Fruit fly (Drosophila melanogaster) whole organism, prepupa: ENCODE results near the gene NTPase.

Source experiments
- Blimp-1 ChIP-seq: fragments of 200-800 bp; sonication (Bioruptor generic); optimal IDR thresholded peaks from 3 replicates; lab custom pipeline; 2017; ENCODE audit warnings: missing biosample characterization, missing genetic modification characterization, mild to moderate bottlenecking, moderate library complexity, missing genetic modification reagents
- CG10669 ChIP-seq: fragments of 200-800 bp; sonication (Bioruptor generic); optimal IDR thresholded peaks from 3 replicates; lab custom pipeline; 2018; ENCODE audit warnings: missing biosample characterization, mild to moderate bottlenecking, missing genetic modification characterization, moderate library complexity
- CG11294 ChIP-seq: fragments of 200-800 bp; sonication (Bioruptor generic); IDR thresholded peaks from 2 replicates; pipeline ENCODE4 v1.3.6; 2022; ENCODE audit warnings: missing biosample characterization, missing genetic modification characterization
- CG11762 ChIP-seq: fragments of 200-800 bp; sonication (Bioruptor generic); optimal IDR thresholded peaks from 3 replicates; lab custom pipeline; 2016; ENCODE audit warnings: missing biosample characterization, missing genetic modification characterization; ENCODE audit not compliant: insufficient read depth
- CG11902 ChIP-seq: fragments of 200-800 bp; sonication (Bioruptor generic); optimal IDR thresholded peaks from 3 replicates; lab custom pipeline; 2016; ENCODE audit warnings: missing biosample characterization, missing genetic modification characterization
- CG15336 ChIP-seq: fragments of 200-800 bp; sonication (Bioruptor generic); IDR thresholded peaks from 2 replicates; pipeline ENCODE4 v1.3.6; 2022; ENCODE audit warnings: missing biosample characterization, missing genetic modification characterization
- CG1621 ChIP-seq: fragments of 200-800 bp; sonication (Bioruptor generic); optimal IDR thresholded peaks from 3 replicates; lab custom pipeline; 2018; ENCODE audit warnings: missing biosample characterization, mild to moderate bottlenecking, missing genetic modification characterization
- CG16779 ChIP-seq: fragments of 200-800 bp; sonication (Bioruptor generic); optimal IDR thresholded peaks from 3 replicates; lab custom pipeline; 2017; ENCODE audit warnings: missing biosample characterization, mild to moderate bottlenecking, missing genetic modification characterization
- CG31627 ChIP-seq: fragments of 200-800 bp; sonication (Bioruptor generic); optimal IDR thresholded peaks from 3 replicates; lab custom pipeline; 2016; ENCODE audit warnings: missing biosample characterization, missing genetic modification characterization
- CG3919 ChIP-seq: fragments of 200-800 bp; sonication (Bioruptor generic); optimal IDR thresholded peaks from 3 replicates; lab custom pipeline; 2016; ENCODE audit warnings: missing biosample characterization, missing genetic modification characterization
- CG4318 ChIP-seq: fragments of 200-800 bp; sonication (Bioruptor generic); optimal IDR thresholded peaks from 3 replicates; lab custom pipeline; 2017; ENCODE audit warnings: missing biosample characterization, mild to moderate bottlenecking, missing genetic modification characterization
- CG6163 ChIP-seq: fragments of 200-800 bp; sonication (Bioruptor generic); IDR thresholded peaks from 3 replicates; pipeline ENCODE4 v1.3.6; 2022; ENCODE audit warnings: missing biosample characterization, missing genetic modification characterization
- CG6276 ChIP-seq: fragments of 200-800 bp; sonication (Bioruptor generic); optimal IDR thresholded peaks from 2 replicates; lab custom pipeline; 2017; ENCODE audit warnings: missing biosample characterization, mild to moderate bottlenecking, missing genetic modification characterization
- CG6808 ChIP-seq: fragments of 200-800 bp; sonication (Bioruptor generic); optimal IDR thresholded peaks from 3 replicates; lab custom pipeline; 2017; ENCODE audit warnings: missing biosample characterization, missing genetic modification characterization, mild to moderate bottlenecking, moderate library complexity, missing genetic modification reagents
- CG6854 ChIP-seq: fragments of 200-800 bp; sonication (Bioruptor generic); optimal IDR thresholded peaks from 2 replicates; lab custom pipeline; 2017; ENCODE audit warnings: missing biosample characterization, mild to moderate bottlenecking, missing genetic modification characterization
- CG7368 ChIP-seq: fragments of 200-800 bp; sonication (Bioruptor generic); optimal IDR thresholded peaks from 3 replicates; lab custom pipeline; 2016; ENCODE audit warnings: missing biosample characterization, missing genetic modification characterization
- CG8119 ChIP-seq: fragments of 200-800 bp; sonication (Bioruptor generic); IDR thresholded peaks from 3 replicates; pipeline ENCODE4 v1.3.6; 2022; ENCODE audit warnings: missing biosample characterization, missing genetic modification characterization
- CG8319 ChIP-seq: fragments of 200-800 bp; sonication (Bioruptor generic); optimal IDR thresholded peaks from 3 replicates; lab custom pipeline; 2016; ENCODE audit warnings: missing biosample characterization, missing genetic modification characterization
- CG8632 ChIP-seq: fragments of 200-800 bp; sonication (Bioruptor generic); optimal IDR thresholded peaks from 3 replicates; lab custom pipeline; 2016; ENCODE audit warnings: missing biosample characterization, missing genetic modification characterization
- CG9139 ChIP-seq: fragments of 200-800 bp; sonication (Bioruptor generic); optimal IDR thresholded peaks from 3 replicates; lab custom pipeline; 2017; ENCODE audit warnings: missing biosample characterization, mild to moderate bottlenecking, missing genetic modification characterization
- Eip75B ChIP-seq: fragments of 200-800 bp; sonication (Bioruptor generic); optimal IDR thresholded peaks from 3 replicates; lab custom pipeline; 2016; ENCODE audit warnings: missing biosample characterization, missing genetic modification characterization
- Eip78C ChIP-seq: fragments of 200-800 bp; sonication (Bioruptor generic); peaks from one replicate; lab custom pipeline; 2016; ENCODE audit warnings: missing biosample characterization, missing genetic modification characterization
- Ets21C ChIP-seq: fragments of 200-800 bp; sonication (Bioruptor generic); optimal IDR thresholded peaks from 3 replicates; lab custom pipeline; 2016; ENCODE audit warnings: missing biosample characterization, missing genetic modification characterization
- Ets96B ChIP-seq: fragments of 200-800 bp; optimal IDR thresholded peaks from 2 replicates; lab custom pipeline; 2019; ENCODE audit warnings: missing biosample characterization, mild to moderate bottlenecking, missing genetic modification characterization, moderate library complexity
- Gug ChIP-seq: fragments of 200-800 bp; sonication (Bioruptor generic); IDR thresholded peaks from 2 replicates; pipeline ENCODE4 v1.3.6; 2022; ENCODE audit warnings: missing biosample characterization, missing genetic modification characterization
- Hr38 ChIP-seq: sonication (Bioruptor generic); optimal IDR thresholded peaks from 2 replicates; lab custom pipeline; 2016; ENCODE audit warnings: missing biosample characterization, missing genetic modification characterization
- Hr39 ChIP-seq: fragments of 200-800 bp; sonication (Bioruptor generic); optimal IDR thresholded peaks from 2 replicates; lab custom pipeline; 2016; ENCODE audit warnings: missing biosample characterization, missing genetic modification characterization
- Hr4 ChIP-seq: fragments of 200-800 bp; sonication (Bioruptor generic); optimal IDR thresholded peaks from 3 replicates; lab custom pipeline; 2016; ENCODE audit warnings: missing biosample characterization, missing genetic modification characterization
- Lpt ChIP-seq: fragments of 200-800 bp; sonication (Bioruptor generic); optimal IDR thresholded peaks from 3 replicates; lab custom pipeline; 2016; ENCODE audit warnings: missing biosample characterization, missing genetic modification characterization
- Met ChIP-seq: fragments of 200-800 bp; sonication (Bioruptor generic); optimal IDR thresholded peaks from 3 replicates; lab custom pipeline; 2016; ENCODE audit warnings: missing biosample characterization, missing genetic modification characterization
- OdsH ChIP-seq: fragments of 200-800 bp; sonication (Bioruptor generic); optimal IDR thresholded peaks from 3 replicates; lab custom pipeline; 2016; ENCODE audit warnings: missing biosample characterization, missing genetic modification characterization
- Sox102F ChIP-seq: fragments of 200-800 bp; sonication (Bioruptor generic); optimal IDR thresholded peaks from 2 replicates; lab custom pipeline; 2016; ENCODE audit warnings: missing biosample characterization, mild to moderate bottlenecking, missing genetic modification characterization
- Sox14 ChIP-seq: fragments of 200-800 bp; sonication (Bioruptor generic); optimal IDR thresholded peaks from 3 replicates; lab custom pipeline; 2016; ENCODE audit warnings: missing biosample characterization, missing genetic modification characterization
- Sox15 ChIP-seq: fragments of 200-800 bp; sonication (Bioruptor generic); optimal IDR thresholded peaks from 3 replicates; lab custom pipeline; 2016; ENCODE audit warnings: missing biosample characterization, missing genetic modification characterization
- achi ChIP-seq: fragments of 200-800 bp; sonication (Bioruptor generic); optimal IDR thresholded peaks from 3 replicates; lab custom pipeline; 2016; ENCODE audit warnings: missing biosample characterization, missing genetic modification characterization
- esn ChIP-seq: fragments of 200-800 bp; sonication (Bioruptor generic); optimal IDR thresholded peaks from 2 replicates; lab custom pipeline; 2016; ENCODE audit warnings: missing biosample characterization, mild to moderate bottlenecking, missing genetic modification characterization, moderate library complexity
- fd59A ChIP-seq: fragments of 200-800 bp; sonication (Bioruptor generic); optimal IDR thresholded peaks from 2 replicates; lab custom pipeline; 2017; ENCODE audit warnings: missing biosample characterization, mild to moderate bottlenecking, missing genetic modification characterization, missing genetic modification reagents
- fd85E ChIP-seq: fragments of 200-800 bp; sonication (Bioruptor generic); optimal IDR thresholded peaks from 3 replicates; lab custom pipeline; 2016; ENCODE audit warnings: missing biosample characterization, missing genetic modification characterization
- fkh ChIP-seq: fragments of 200-800 bp; sonication (Bioruptor generic); optimal IDR thresholded peaks from 3 replicates; lab custom pipeline; 2017; ENCODE audit warnings: missing biosample characterization, mild to moderate bottlenecking, missing genetic modification characterization, moderate library complexity
- lz ChIP-seq: fragments of 200-800 bp; sonication (Bioruptor generic); optimal IDR thresholded peaks from 3 replicates; lab custom pipeline; 2016; ENCODE audit warnings: missing biosample characterization, missing genetic modification characterization
- net ChIP-seq: fragments of 200-800 bp; sonication (Bioruptor generic); optimal IDR thresholded peaks from 3 replicates; lab custom pipeline; 2016; ENCODE audit warnings: missing biosample characterization, missing genetic modification characterization
- salr ChIP-seq, 2 experiments: fragments of 200-800 bp; sonication (Bioruptor generic); optimal IDR thresholded peaks; 3 replicates each; lab custom pipeline; 2016 to 2018; ENCODE audit warnings: missing biosample characterization in 2 of 2, missing genetic modification characterization in 2 of 2, mild to moderate bottlenecking in 1 of 2
- spab ChIP-seq: fragments of 200-800 bp; sonication (Bioruptor generic); optimal IDR thresholded peaks from 2 replicates; lab custom pipeline; 2017; ENCODE audit warnings: missing biosample characterization, mild to moderate bottlenecking, missing genetic modification characterization, missing genetic modification reagents
- ss ChIP-seq, 2 experiments: fragments of 200-800 bp; sonication (Bioruptor generic); optimal IDR thresholded peaks; 2 replicates in 1 of 2; 3 replicates in 1 of 2; lab custom pipeline; 2017 to 2018; ENCODE audit warnings: mild to moderate bottlenecking in 2 of 2, missing biosample characterization in 2 of 2, missing genetic modification characterization in 2 of 2, moderate library complexity in 1 of 2
- vri ChIP-seq: fragments of 200-800 bp; sonication (Bioruptor generic); optimal IDR thresholded peaks from 3 replicates; lab custom pipeline; 2016; ENCODE audit warnings: missing biosample characterization, mild to moderate bottlenecking, missing genetic modification characterization

NTPase gene

dm6 chr2L:2856960-2857584, 28.6 kb downstream of the NTPase start, which contains the start of gene CG2991 (continued):
- TF ChIP-seq achi (no peak), CG11294 (no peak), Gug (no peak), CG1621 (tag; lab: Kevin White, UChicago) (no peak), Hr38 (no peak), OdsH (GFP tag; lab: Kevin White, UChicago) (no peak), Eip78C (GFP tag; lab: Kevin White, UChicago) (peak; percentile 73), fkh (GFP tag; lab: Kevin White, UChicago) (no peak), fd59A (GFP tag; lab: Kevin White, UChicago) (no peak), CG3919 (peak; percentile 2), CG9139 (GFP tag; lab: Kevin White, UChicago) (no peak), CG15336 (peak; percentile 12; the same call in 1 of the 2 replicates), salr (GFP tag; optimal IDR thresholded peaks at IDR 0.05; lab: Kevin White, UChicago) (no peak)

dm6 chr2L:2855773-2856615, 29.7 kb downstream of the NTPase start, which contains the start of the genes CG3104 and RpS21:
Gene CG3104 (minus strand): TSS chr2L:2855778.
Gene RpS21 (plus strand): TSS chr2L:2856070.
- TF ChIP-seq CG10669 (GFP tag; lab: Kevin White, UChicago) (peak; percentile 58), CG8632 (GFP tag; lab: Kevin White, UChicago) (peak; percentile 52), Ets96B (peak; percentile 47), lz (GFP tag; lab: Kevin White, UChicago) (peak; percentile 78), CG7368 (GFP tag; lab: Kevin White, UChicago) (peak; percentile 64), CG15336 (no peak), fkh (GFP tag; lab: Kevin White, UChicago) (peak; percentile 73), net (peak; percentile 71), CG6163 (GFP tag; lab: Robert Waterston, UW) (peak; percentile 89), Ets21C (GFP tag; lab: Kevin White, UChicago) (peak; percentile 11), CG1621 (tag; lab: Kevin White, UChicago) (peak; percentile 51), vri (GFP tag; lab: Kevin White, UChicago) (peak; percentile 63), ss (GFP tag; optimal IDR thresholded peaks at IDR 0.05; lab: Kevin White, UChicago) (peak; percentile 68 to 77), CG3919 (peak; percentile 81), fd59A (GFP tag; lab: Kevin White, UChicago) (peak; percentile 50), CG6276 (GFP tag; lab: Kevin White, UChicago) (peak; percentile 4), esn (GFP tag; lab: Kevin White, UChicago) (peak; percentile 76), CG4318 (GFP tag; lab: Kevin White, UChicago) (peak; percentile 13), Sox14 (GFP tag; lab: Kevin White, UChicago) (peak; percentile 60), Lpt (GFP tag; lab: Kevin White, UChicago) (peak; percentile 46), salr (GFP tag; optimal IDR thresholded peaks at IDR 0.05; lab: Kevin White, UChicago) (peak; percentile 38 to 79), Hr4 (GFP tag; lab: Kevin White, UChicago) (peak; percentile 23), Eip75B (GFP tag; lab: Kevin White, UChicago) (peak; percentile 53), Sox15 (peak; percentile 60), CG16779 (tag; lab: Kevin White, UChicago) (peak; percentile 48), spab (GFP tag; lab: Kevin White, UChicago) (peak; percentile 38), CG11294 (0 out of 2 replicates have a peak, but pooled peaks have one; percentile 19), fd85E (GFP tag; lab: Kevin White, UChicago) (no peak), Met (GFP tag; lab: Kevin White, UChicago) (peak; percentile 71), Sox102F (GFP tag; lab: Kevin White, UChicago) (peak; percentile 62), Hr39 (GFP tag; lab: Kevin White, UChicago) (peak; percentile 86), Gug (0 out of 2 replicates have a peak, but pooled peaks have one; percentile 15), OdsH (GFP tag; lab: Kevin White, UChicago) (peak; percentile 68), CG6854 (GFP tag; lab: Kevin White, UChicago) (peak; percentile 72), Blimp-1 (peak; percentile 55), CG9139 (GFP tag; lab: Kevin White, UChicago) (peak; percentile 16), CG31627 (GFP tag; lab: Kevin White, UChicago) (peak; percentile 85), CG8319 (GFP tag; lab: Kevin White, UChicago) (peak; percentile 51), CG11762 (GFP tag; lab: Kevin White, UChicago) (peak; percentile 45), CG8119 (GFP tag; lab: Robert Waterston, UW) (no peak), CG6808 (GFP tag; lab: Kevin White, UChicago) (peak; percentile 56), CG11902 (GFP tag; lab: Kevin White, UChicago) (peak; percentile 53)
